Fruit fly (Drosophila melanogaster) Kc167 (cell line): ENCODE data around the gene Nopp140.

Source experiments
- Myc ChIP-seq: fragments of >200 bp; optimal IDR thresholded peaks from 2 replicates; lab custom pipeline; 2017; ENCODE audit warnings: missing external identifiers
- Sin3A ChIP-seq: fragments of >200 bp; optimal IDR thresholded peaks from 2 replicates; lab custom pipeline; 2018; ENCODE audit warnings: missing external identifiers
- h ChIP-seq: fragments of >200 bp; optimal IDR thresholded peaks from 3 replicates; lab custom pipeline; 2018; ENCODE audit warnings: missing external identifiers
- insv ChIP-seq: fragments of >200 bp; optimal IDR thresholded peaks from 3 replicates; lab custom pipeline; 2018; ENCODE audit warnings: missing external identifiers
- psq ChIP-seq: fragments of >200 bp; optimal IDR thresholded peaks from 2 replicates; lab custom pipeline; 2017; ENCODE audit warnings: missing external identifiers
- ttk ChIP-seq: sonication (Bioruptor generic); optimal IDR thresholded peaks from 2 replicates; lab custom pipeline; 2017; ENCODE audit warnings: missing external identifiers

Nopp140 gene

DNA sequence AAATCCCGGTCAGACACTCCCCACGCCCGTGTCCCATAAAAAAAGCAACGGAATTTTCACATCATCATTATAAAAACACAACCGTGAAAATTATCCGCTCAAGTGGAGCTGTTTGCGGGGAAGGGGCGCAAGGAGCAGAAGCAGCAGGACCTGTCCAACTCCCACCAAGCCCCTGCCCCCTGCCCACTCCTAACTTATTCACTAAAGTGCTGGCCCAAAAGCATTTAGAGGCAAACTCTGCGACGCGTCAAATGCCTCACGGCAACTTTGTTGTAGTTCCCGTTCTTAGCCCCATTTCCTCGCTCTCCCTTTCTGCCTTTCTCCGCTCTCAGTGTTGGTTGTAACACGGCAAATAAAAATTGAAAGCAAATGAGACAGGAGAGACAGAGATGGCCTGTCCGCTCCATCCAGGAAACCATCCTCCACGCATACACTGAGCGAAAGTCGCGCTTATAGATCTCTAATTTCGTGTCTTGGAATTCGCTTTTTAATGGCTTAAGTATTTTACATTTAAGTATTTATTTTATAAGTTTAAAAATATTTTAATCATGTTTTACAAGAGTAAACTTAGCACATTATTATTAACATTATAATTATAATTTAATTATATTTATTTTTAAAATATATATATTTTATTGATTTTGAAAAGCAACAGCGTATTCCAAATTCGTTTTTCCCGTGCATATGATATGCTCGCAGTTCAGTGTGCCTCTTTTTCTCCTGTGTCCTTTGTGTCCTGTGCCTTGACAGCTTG is 26.9 kb downstream of the Nopp140 start:
- TF ChIP-seq ttk (lab: Kevin White, UChicago) = no peak
- TF ChIP-seq insv (lab: Kevin White, UChicago) = no peak
- no peak for TF ChIP-seq Myc
- TF ChIP-seq h (lab: Kevin White, UChicago) = no peak
- TF ChIP-seq psq (lab: Kevin White, UChicago) = no peak
- TF ChIP-seq Sin3A (lab: Kevin White, UChicago) = no peak

DNA sequence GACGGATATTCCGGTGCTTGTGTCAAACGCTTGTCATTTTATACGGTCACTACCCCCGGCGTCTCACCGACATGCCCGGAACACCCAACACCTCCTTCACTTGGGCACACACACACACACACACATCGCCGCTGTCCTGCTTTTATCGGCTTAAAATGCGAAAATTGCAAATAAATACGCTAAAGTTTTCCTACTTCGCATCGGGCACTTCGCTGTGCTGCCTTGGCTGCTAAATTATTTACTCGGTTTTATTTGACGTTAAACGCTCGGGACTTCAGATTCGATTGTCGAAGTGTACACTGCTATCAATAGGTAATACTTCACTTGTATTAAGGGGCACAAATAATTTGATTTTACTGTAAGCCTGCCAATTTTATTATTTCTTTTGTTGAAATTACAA is 39.2 kb downstream of the Nopp140 start:
- no peak for TF ChIP-seq Myc
- no peak for TF ChIP-seq Sin3A (lab: Kevin White, UChicago)
- no peak for TF ChIP-seq insv (lab: Kevin White, UChicago)
- TF ChIP-seq h (lab: Kevin White, UChicago) = no peak
- TF ChIP-seq psq (lab: Kevin White, UChicago) = no peak
- no peak for TF ChIP-seq ttk (lab: Kevin White, UChicago)

DNA sequence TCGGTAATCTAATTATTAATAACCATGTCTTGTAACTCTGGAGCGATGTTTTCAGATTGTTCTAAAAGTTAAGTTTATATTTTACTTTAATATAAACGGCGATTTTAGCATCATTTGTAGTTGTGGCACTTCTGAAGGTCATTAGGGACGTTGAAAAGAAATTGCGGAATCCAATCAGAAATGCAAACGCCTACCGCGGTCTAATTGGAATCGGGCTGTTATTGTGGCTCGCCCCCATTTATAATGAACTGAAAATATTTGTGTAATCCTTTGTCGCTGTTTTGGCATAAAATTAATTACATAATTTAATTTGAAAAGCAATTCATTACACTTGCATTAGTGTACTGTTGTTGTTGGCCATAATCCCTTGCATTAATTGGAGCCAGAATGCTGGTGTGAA is 45.7 kb downstream of the Nopp140 start:
- no peak for TF ChIP-seq Sin3A (lab: Kevin White, UChicago)
- no peak for TF ChIP-seq Myc
- no peak for TF ChIP-seq insv (lab: Kevin White, UChicago)
- no peak for TF ChIP-seq ttk (lab: Kevin White, UChicago)
- no peak for TF ChIP-seq h (lab: Kevin White, UChicago)
- no peak for TF ChIP-seq psq (lab: Kevin White, UChicago)

DNA sequence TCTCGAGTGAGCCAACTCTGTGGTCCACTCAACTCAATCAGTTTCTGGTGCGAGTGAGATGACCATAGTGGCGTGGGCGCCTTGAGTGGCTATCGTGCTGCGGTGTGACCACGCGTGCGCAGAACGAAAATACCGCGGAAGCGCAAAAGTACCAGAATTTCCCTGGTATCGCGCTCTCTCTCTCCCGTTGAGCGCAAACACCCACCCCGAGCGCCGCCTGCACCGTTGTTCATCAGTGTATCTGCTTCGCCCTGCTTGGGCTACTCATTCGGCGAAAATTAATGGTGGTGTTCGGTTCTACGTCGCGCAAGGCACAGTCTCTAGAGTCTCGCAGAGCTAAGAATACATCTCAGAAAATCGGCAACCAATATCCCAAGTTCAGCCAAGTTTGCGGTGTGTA is 46.8 kb downstream of the Nopp140 start:
- no peak for TF ChIP-seq ttk (lab: Kevin White, UChicago)
- no peak for TF ChIP-seq h (lab: Kevin White, UChicago)
- TF ChIP-seq Myc = no peak
- no peak for TF ChIP-seq psq (lab: Kevin White, UChicago)
- TF ChIP-seq Sin3A (lab: Kevin White, UChicago) = no peak
- TF ChIP-seq insv (lab: Kevin White, UChicago) = no peak

DNA sequence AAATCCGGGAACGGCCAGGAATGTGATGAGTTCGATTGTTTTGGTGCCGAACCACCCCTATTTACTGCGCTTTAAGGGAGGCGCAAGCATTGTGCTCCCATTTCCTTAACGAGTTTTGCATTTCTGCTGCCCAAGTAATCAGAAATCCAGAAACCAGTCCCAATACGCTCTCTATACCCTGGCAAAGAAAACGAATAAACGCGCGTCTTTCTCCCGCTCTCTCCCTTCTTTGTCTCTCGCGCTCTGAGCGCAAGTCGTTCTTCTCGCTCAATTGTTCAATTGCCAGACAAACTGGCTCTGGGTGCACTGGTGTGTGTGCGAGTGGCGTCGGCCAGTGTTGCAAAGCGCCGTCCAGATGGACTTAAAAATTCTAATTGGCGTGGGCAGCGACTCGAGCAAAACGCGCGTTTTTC is 47.8 kb downstream of the Nopp140 start:
- TF ChIP-seq psq (lab: Kevin White, UChicago) = peak; percentile 76
- no peak for TF ChIP-seq h (lab: Kevin White, UChicago)

DNA sequence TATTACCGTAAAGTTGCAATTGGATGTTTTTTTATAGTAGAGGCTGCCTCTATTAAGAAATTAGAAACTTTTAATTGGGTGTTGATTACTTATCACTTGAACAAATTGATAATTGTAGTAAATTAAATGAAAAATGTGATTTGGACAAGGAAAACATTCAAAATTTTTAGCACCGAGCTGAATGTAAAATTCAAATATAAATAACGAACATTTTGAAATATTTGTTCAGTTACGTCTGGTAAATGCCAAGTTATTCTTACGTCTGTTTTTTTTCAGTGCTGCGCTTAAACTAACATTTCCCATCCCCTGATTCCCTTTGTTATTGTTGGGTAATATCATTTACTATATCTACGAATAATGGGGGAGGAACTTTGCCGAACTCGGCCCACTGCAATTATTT is 49.5 kb downstream of the Nopp140 start:
- no peak for TF ChIP-seq Sin3A (lab: Kevin White, UChicago)
- no peak for TF ChIP-seq h (lab: Kevin White, UChicago)
- no peak for TF ChIP-seq Myc
- no peak for TF ChIP-seq insv (lab: Kevin White, UChicago)

DNA sequence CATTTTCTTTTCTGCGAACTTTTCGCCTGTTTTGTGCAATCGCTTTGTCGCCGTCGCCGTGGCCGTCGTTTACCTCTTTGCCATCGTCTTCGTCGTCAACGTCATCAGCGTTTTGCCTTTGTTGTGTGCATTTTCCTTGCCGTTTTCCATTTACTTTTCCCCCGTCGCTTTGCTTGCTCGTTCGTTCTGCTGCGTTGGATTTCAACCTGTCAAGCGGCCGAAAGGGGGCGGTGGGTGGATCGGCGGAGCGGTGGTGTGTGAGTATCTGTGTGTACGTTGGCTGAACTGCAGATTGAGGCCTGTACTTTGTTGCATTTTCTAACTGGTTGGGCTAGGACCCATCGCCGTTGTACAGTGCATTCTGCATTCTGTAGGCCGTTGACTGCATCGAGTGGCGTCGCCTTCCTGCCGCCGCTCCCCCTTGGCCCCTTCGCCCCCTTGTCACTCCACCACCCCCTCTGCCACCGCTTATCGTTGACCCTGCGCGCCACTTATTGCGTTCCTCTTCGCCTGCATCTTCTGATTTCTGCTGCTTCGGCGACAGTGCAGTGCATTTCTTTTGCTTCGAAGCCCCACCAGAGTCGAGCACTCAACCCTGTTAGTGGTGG is 50.5 kb downstream of the Nopp140 start:
- TF ChIP-seq ttk (lab: Kevin White, UChicago) (no peak), psq (lab: Kevin White, UChicago) (no peak)

DNA sequence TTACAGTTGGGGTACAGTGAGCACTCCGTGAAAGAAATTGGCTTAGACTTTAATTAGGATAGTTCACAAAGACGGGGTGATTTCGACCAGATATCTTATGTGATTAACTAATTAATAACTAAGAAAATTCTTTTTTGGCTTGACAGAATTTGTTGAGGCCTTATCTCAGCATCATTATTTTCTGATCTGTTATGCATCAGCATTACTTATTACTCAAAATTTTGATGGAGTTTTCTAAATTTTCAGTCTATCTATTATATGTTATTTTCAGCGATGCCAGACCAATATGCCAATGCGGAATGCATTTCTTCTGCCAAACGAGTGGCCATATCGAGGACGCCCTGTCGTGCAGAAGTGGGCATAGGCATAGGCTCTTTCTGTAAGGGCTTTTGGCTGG is 51.0 kb downstream of the Nopp140 start:
- TF ChIP-seq h (lab: Kevin White, UChicago) = no peak
- TF ChIP-seq psq (lab: Kevin White, UChicago) = no peak
- TF ChIP-seq Myc = no peak
- TF ChIP-seq Sin3A (lab: Kevin White, UChicago) = no peak
- TF ChIP-seq insv (lab: Kevin White, UChicago) = no peak
- TF ChIP-seq ttk (lab: Kevin White, UChicago) = no peak

DNA sequence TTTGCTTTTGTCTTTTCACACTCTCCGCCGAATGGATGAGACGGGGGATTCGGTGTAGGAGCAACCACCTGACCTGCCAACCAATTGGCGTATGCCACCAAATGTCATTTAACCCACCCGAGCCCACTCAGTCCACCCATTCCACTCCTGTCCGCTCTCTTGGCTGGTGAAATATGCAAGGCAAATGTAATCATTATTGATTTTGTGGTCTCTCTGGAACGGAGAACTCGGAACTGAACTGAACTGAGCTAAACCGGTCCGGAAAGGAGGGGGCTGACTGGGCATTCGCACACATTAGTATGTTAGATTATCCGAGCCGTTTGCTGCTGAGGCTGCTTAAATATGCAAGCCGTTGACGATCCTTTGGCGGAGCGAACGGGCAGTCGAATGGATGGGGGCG is 51.5 kb downstream of the Nopp140 start:
- TF ChIP-seq Myc (no peak), insv (lab: Kevin White, UChicago) (no peak), ttk (lab: Kevin White, UChicago) (no peak), h (lab: Kevin White, UChicago) (no peak), Sin3A (lab: Kevin White, UChicago) (no peak), psq (lab: Kevin White, UChicago) (no peak)
